Worm (Caenorhabditis elegans): ENCODE results near the gene din-1.

Gene din-1

DNA sequence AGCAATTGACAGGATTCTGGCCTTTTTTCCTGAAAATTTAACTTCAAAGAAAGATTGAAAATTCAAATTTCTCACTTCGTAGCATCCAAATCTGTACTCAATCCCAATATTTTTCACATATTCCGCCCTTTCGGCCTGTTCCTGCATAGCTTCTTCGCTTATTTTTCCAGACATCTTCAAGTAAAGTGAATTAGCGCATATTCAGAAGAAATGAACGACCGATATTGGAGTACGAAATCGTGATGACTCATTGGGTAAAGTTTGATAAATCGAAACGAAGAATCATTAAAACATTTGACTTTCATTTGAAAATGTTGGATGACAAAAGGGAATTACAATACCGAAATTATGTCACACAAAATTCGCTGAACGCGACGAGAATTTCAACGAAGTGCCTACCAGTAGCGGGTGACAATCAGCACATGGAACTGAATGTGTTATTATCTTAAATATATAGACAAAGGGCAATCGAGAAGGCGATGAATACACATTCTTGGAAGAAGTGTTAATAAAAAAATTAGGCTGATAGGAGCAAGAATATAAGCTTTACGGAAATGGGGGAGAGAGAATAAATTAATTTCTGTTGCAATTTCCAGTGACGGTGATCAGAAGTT, 17.7 kb upstream of the din-1 start, which contains the start of gene coa-7 (continued):
- TF ChIP-seq tlf-1 (GFP tag; optimal IDR thresholded peaks at IDR 0.05) (peak; percentile 37), F52B5.7 (tag; optimal IDR thresholded peaks at IDR 0.05) (peak; percentile 77), ceh-91 (GFP tag; IDR thresholded peaks at IDR 0.05) (no peak), nfya-2 (GFP tag; IDR thresholded peaks at IDR 0.05) (no peak), F57C9.4 (tag; optimal IDR thresholded peaks at IDR 0.05) (no peak), B0035.1 (tag; optimal IDR thresholded peaks at IDR 0.05) (no peak), ztf-22 (GFP tag; optimal IDR thresholded peaks at IDR 0.05) (no peak), athp-1 (tag; optimal IDR thresholded peaks at IDR 0.05) (peak; percentile 73), F49E8.2 (tag; optimal IDR thresholded peaks at IDR 0.05; ENCODE audit: insufficient read depth) (peak; percentile 92), snpc-1.1 (tag; optimal IDR thresholded peaks at IDR 0.05; ENCODE audit: insufficient read depth) (no peak), unc-130 (GFP tag; optimal IDR thresholded peaks at IDR 0.05) (no peak), madf-10 (tag; optimal IDR thresholded peaks at IDR 0.05) (no peak), ztf-26 (tag; optimal IDR thresholded peaks at IDR 0.05) (no peak), attf-5 (GFP tag; optimal IDR thresholded peaks at IDR 0.05) (peak; percentile 16), ceh-58 (GFP tag; IDR thresholded peaks at IDR 0.05) (0 out of 2 replicates have a peak, but pooled peaks have one; percentile 47), nhr-27 (tag; optimal IDR thresholded peaks at IDR 0.05) (no peak), rpc-1 (optimal IDR thresholded peaks at IDR 0.05) (no peak), rpc-1 (tag; optimal IDR thresholded peaks at IDR 0.05) (no peak), C17E4.6 (GFP tag; IDR thresholded peaks at IDR 0.05) (no peak), sptf-2 (GFP tag; optimal IDR thresholded peaks at IDR 0.05) (no peak), somi-1 (GFP tag; optimal IDR thresholded peaks at IDR 0.05) (no peak), gei-17 (GFP tag; optimal IDR thresholded peaks at IDR 0.05) (no peak), lin-35 (GFP tag; optimal IDR thresholded peaks at IDR 0.05) (no peak), hlh-26 (GFP tag; conservative IDR thresholded peaks at IDR 0.05) (no peak), hrde-1 (tag; optimal IDR thresholded peaks at IDR 0.05; ENCODE audit: borderline replicate concordance) (no peak), die-1 (tag; optimal IDR thresholded peaks at IDR 0.05) (peak; percentile 14), dox-1 (GFP tag; IDR thresholded peaks at IDR 0.05) (no peak), dpff-1 (tag; optimal IDR thresholded peaks at IDR 0.05) (no peak), rcor-1 (GFP tag; IDR thresholded peaks at IDR 0.05) (no peak), sea-2 (GFP tag; IDR thresholded peaks at IDR 0.05) (no peak), dpl-1 (GFP tag; optimal IDR thresholded peaks at IDR 0.05) (no peak), let-607 (tag; optimal IDR thresholded peaks at IDR 0.05) (no peak), efl-1 (GFP tag; optimal IDR thresholded peaks at IDR 0.05) (no peak), zim-3 (tag; optimal IDR thresholded peaks at IDR 0.05) (no peak), lag-1 (GFP tag; IDR thresholded peaks at IDR 0.05) (no peak), mes-4 (tag; optimal IDR thresholded peaks at IDR 0.05) (peak; percentile 19), Y95B8A.8 (GFP tag; IDR thresholded peaks at IDR 0.05) (no peak), B0019.2 (GFP tag; conservative IDR thresholded peaks at IDR 0.05) (no peak), ekl-4 (GFP tag; IDR thresholded peaks at IDR 0.05) (peak; percentile 7; the same call in 1 of the 2 replicates), mxl-1 (tag; optimal IDR thresholded peaks at IDR 0.05) (no peak), repo-1 (tag; optimal IDR thresholded peaks at IDR 0.05) (peak; percentile 75), madf-6 (GFP tag; IDR thresholded peaks at IDR 0.05) (peak; percentile 72), Y67H2A.10 (GFP tag; conservative IDR thresholded peaks at IDR 0.05) (no peak), let-526 (GFP tag; IDR thresholded peaks at IDR 0.05) (no peak), D2030.7 (GFP tag; IDR thresholded peaks at IDR 0.05) (no peak; the same call in 1 of the 2 replicates), ztf-18 (tag; optimal IDR thresholded peaks at IDR 0.05) (peak; percentile 59), egrh-3 (GFP tag; IDR thresholded peaks at IDR 0.05) (no peak), madf-8 (GFP tag; conservative IDR thresholded peaks at IDR 0.05) (no peak)
